Fruit fly (Drosophila melanogaster) whole organism, embryonic: Measurements from ENCODE around the gene CG3434.

Source experiments
- CG32767 ChIP-seq: fragments of 200-800 bp; sonication (Bioruptor generic); IDR thresholded peaks from 2 replicates; pipeline ENCODE4 v1.3.6; 2022; ENCODE audit warnings: missing biosample characterization, missing genetic modification characterization
- CG6854 ChIP-seq: fragments of 200-800 bp; sonication (Bioruptor generic); optimal IDR thresholded peaks from 3 replicates; lab custom pipeline; 2017; ENCODE audit warnings: missing biosample characterization, mild to moderate bottlenecking, missing genetic modification characterization
- CG8281 ChIP-seq: fragments of 200-800 bp; sonication (Bioruptor generic); optimal IDR thresholded peaks from 2 replicates; lab custom pipeline; 2018; ENCODE audit warnings: missing biosample characterization, mild to moderate bottlenecking, missing genetic modification characterization, moderate library complexity
- maf-S ChIP-seq: fragments of 200-800 bp; sonication (Bioruptor generic); optimal IDR thresholded peaks from 2 replicates; lab custom pipeline; 2016; ENCODE audit warnings: missing biosample characterization, missing genetic modification characterization
- pum ChIP-seq: fragments of 200-800 bp; sonication (Bioruptor generic); optimal IDR thresholded peaks from 2 replicates; lab custom pipeline; 2016; ENCODE audit warnings: missing biosample characterization, missing genetic modification characterization
- row ChIP-seq: fragments of 200-800 bp; sonication (Bioruptor generic); IDR thresholded peaks from 3 replicates; pipeline ENCODE4 v1.3.6; 2022; ENCODE audit warnings: missing biosample characterization, missing genetic modification characterization
- sens ChIP-seq: fragments of 200-800 bp; sonication (Bioruptor generic); peaks from one replicate; lab custom pipeline; 2016; ENCODE audit warnings: missing biosample characterization, missing genetic modification characterization

DNA sequence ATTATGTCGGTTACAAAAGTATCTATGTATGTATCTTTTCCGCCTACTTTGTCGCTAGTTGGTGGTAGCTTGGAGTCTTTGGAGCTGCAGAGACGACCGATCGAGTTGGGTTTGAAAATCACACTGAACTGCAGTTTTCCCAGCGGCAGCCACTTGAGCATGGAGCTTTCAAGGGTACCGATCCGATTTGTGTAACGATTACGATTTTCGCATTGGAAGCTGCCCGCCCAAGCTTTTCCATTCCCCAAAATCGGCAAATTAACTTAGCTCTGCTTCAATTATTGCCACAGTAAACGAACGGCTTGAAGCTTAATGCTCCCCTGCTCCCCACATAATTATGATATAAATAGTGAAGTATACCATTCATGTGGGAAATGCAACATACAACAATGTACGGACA lies 28.5 kb upstream of the CG3434 start, which contains the start of gene CG32036:
- peak; percentile 9 for TF ChIP-seq sens (GFP tag; lab: Kevin White, UChicago)
- no peak for TF ChIP-seq maf-S
- TF ChIP-seq CG6854, result no peak
- no peak for TF ChIP-seq pum (GFP tag; lab: Kevin White, UChicago)
- no peak for TF ChIP-seq row
- no peak for TF ChIP-seq CG32767 (GFP tag; lab: Robert Waterston, UW)
- no peak for TF ChIP-seq CG8281 (tag; lab: Kevin White, UChicago)
